Fruit fly (Drosophila melanogaster) whole organism, wandering third instar larva: Measurements from ENCODE around the gene Krn.

Experiments used
- Abd-B ChIP-seq: fragments of >200 bp; optimal IDR thresholded peaks from 2 replicates; lab custom pipeline; 2017; ENCODE audit warnings: missing biosample characterization, missing genetic modification characterization
- CG32264 ChIP-seq: fragments of 200-800 bp; sonication (Bioruptor generic); optimal IDR thresholded peaks from 2 replicates; lab custom pipeline; 2016; ENCODE audit warnings: missing biosample characterization, missing genetic modification characterization
- CG9705 ChIP-seq: fragments of 200-800 bp; sonication (Bioruptor generic); optimal IDR thresholded peaks from 2 replicates; lab custom pipeline; 2018; ENCODE audit warnings: missing biosample characterization, mild to moderate bottlenecking, missing genetic modification characterization
- CrebA ChIP-seq: fragments of 200-800 bp; sonication (Bioruptor generic); optimal IDR thresholded peaks from 2 replicates; lab custom pipeline; 2016; ENCODE audit warnings: missing biosample characterization, mild to moderate bottlenecking, missing genetic modification characterization, borderline replicate concordance
- Dfd ChIP-seq: fragments of >200 bp; optimal IDR thresholded peaks from 2 replicates; lab custom pipeline; 2017; ENCODE audit warnings: missing biosample characterization, missing genetic modification characterization
- Dif ChIP-seq: fragments of 200-275, 200-300 bp; sonication (Bioruptor generic); optimal IDR thresholded peaks from 2 replicates; lab custom pipeline; 2018; ENCODE audit warnings: missing biosample characterization, missing genetic modification characterization; ENCODE audit not compliant: partially characterized antibody
- GATAd ChIP-seq: sonication (Bioruptor generic); optimal IDR thresholded peaks from 2 replicates; lab custom pipeline; 2016; ENCODE audit warnings: missing biosample characterization, missing genetic modification characterization
- HLH106 ChIP-seq: fragments of 200-800 bp; optimal IDR thresholded peaks from 3 replicates; lab custom pipeline; 2019; ENCODE audit warnings: missing biosample characterization, mild to moderate bottlenecking, missing genetic modification characterization, moderate library complexity
- Hnf4 ChIP-seq: fragments of 200-800 bp; sonication (Bioruptor generic); optimal IDR thresholded peaks from 2 replicates; lab custom pipeline; 2016; ENCODE audit warnings: missing biosample characterization, mild to moderate bottlenecking, missing genetic modification characterization
- Hr78 ChIP-seq: fragments of >200 bp; optimal IDR thresholded peaks from 2 replicates; lab custom pipeline; 2017; ENCODE audit warnings: missing biosample characterization, missing genetic modification characterization
- Hr83 ChIP-seq: fragments of 200-300 bp; sonication (Bioruptor generic); optimal IDR thresholded peaks from 2 replicates; lab custom pipeline; 2016; ENCODE audit warnings: missing biosample characterization, mild to moderate bottlenecking, missing genetic modification characterization, moderate library complexity; ENCODE audit not compliant: poor library complexity, severe bottlenecking
- Jra ChIP-seq: sonication (Bioruptor generic); optimal IDR thresholded peaks from 2 replicates; lab custom pipeline; 2016; ENCODE audit warnings: missing biosample characterization, missing genetic modification characterization
- Mio ChIP-seq: sonication (Bioruptor generic); optimal IDR thresholded peaks from 2 replicates; lab custom pipeline; 2016; ENCODE audit warnings: missing biosample characterization, missing genetic modification characterization
- Myc ChIP-seq: fragments of >200 bp; optimal IDR thresholded peaks from 2 replicates; lab custom pipeline; 2017
- N ChIP-seq: fragments of >200 bp; optimal IDR thresholded peaks from 2 replicates; lab custom pipeline; 2018; ENCODE audit warnings: missing biosample characterization, missing external identifiers, missing genetic modification characterization
- OdsH ChIP-seq: fragments of 200-800 bp; sonication (Bioruptor generic); optimal IDR thresholded peaks from 2 replicates; lab custom pipeline; 2016; ENCODE audit warnings: missing biosample characterization, mild to moderate bottlenecking, missing genetic modification characterization
- Rel ChIP-seq, 2 experiments: fragments of 200-800 bp; sonication (Bioruptor generic) in 1 of 2; optimal IDR thresholded peaks; 2 replicates in 1 of 2; 3 replicates in 1 of 2; lab custom pipeline; 2016 to 2019; ENCODE audit warnings: mild to moderate bottlenecking in 2 of 2, missing biosample characterization in 2 of 2, missing genetic modification characterization in 2 of 2, moderate library complexity in 1 of 2
- Sp1 ChIP-seq: fragments of 200-800 bp; sonication (Bioruptor generic); optimal IDR thresholded peaks from 3 replicates; lab custom pipeline; 2019; ENCODE audit warnings: missing biosample characterization, mild to moderate bottlenecking, missing genetic modification characterization, moderate library complexity
- Vsx2 ChIP-seq: fragments of 200-300, 225-300 bp; sonication (Bioruptor generic); optimal IDR thresholded peaks from 2 replicates; lab custom pipeline; 2018; ENCODE audit warnings: missing biosample characterization, missing genetic modification characterization; ENCODE audit not compliant: partially characterized antibody
- br ChIP-seq: fragments of 200-800 bp; sonication (Bioruptor generic); optimal IDR thresholded peaks from 2 replicates; lab custom pipeline; 2016; ENCODE audit warnings: missing biosample characterization, missing genetic modification characterization
- brk ChIP-seq: fragments of 200-800 bp; sonication (Bioruptor generic); optimal IDR thresholded peaks from 2 replicates; lab custom pipeline; 2016; ENCODE audit warnings: missing biosample characterization, mild to moderate bottlenecking, missing genetic modification characterization
- dl ChIP-seq, 2 experiments: fragments of 175-275, 200-275 bp in 1 of 2; fragments of 200-275 bp in 1 of 2; sonication (Bioruptor generic); optimal IDR thresholded peaks; lab custom pipeline; 2018; ENCODE audit warnings: mild to moderate bottlenecking in 2 of 2, missing biosample characterization in 2 of 2, missing genetic modification characterization in 2 of 2, moderate library complexity in 2 of 2; ENCODE audit not compliant: partially characterized antibody in 2 of 2, insufficient read depth in 1 of 2
- dmrt93B ChIP-seq: fragments of 200-800 bp; sonication (Bioruptor generic); optimal IDR thresholded peaks from 2 replicates; lab custom pipeline; 2018; ENCODE audit warnings: missing biosample characterization, mild to moderate bottlenecking, missing genetic modification characterization
- dsf ChIP-seq: sonication (Bioruptor generic); optimal IDR thresholded peaks from 2 replicates; lab custom pipeline; 2016; ENCODE audit warnings: missing biosample characterization, missing genetic modification characterization, borderline replicate concordance
- ey ChIP-seq: fragments of 200-800 bp; sonication (Bioruptor generic); optimal IDR thresholded peaks from 2 replicates; lab custom pipeline; 2016; ENCODE audit warnings: missing biosample characterization, missing genetic modification characterization
- foxo ChIP-seq, 2 experiments: fragments of 200-800 bp; sonication (Bioruptor generic); optimal IDR thresholded peaks; 2 replicates in 1 of 2; 3 replicates in 1 of 2; lab custom pipeline; 2016 to 2017; ENCODE audit warnings: missing biosample characterization in 2 of 2, missing genetic modification characterization in 2 of 2
- fru ChIP-seq: fragments of 200-800 bp; sonication (Bioruptor generic); optimal IDR thresholded peaks from 3 replicates; lab custom pipeline; 2016; ENCODE audit warnings: missing biosample characterization, mild to moderate bottlenecking, missing genetic modification characterization
- h ChIP-seq: fragments of 200-800 bp; sonication (Bioruptor generic); optimal IDR thresholded peaks from 3 replicates; lab custom pipeline; 2016; ENCODE audit warnings: missing biosample characterization, mild to moderate bottlenecking, missing genetic modification characterization
- jim ChIP-seq: fragments of 175-275, 200-325 bp; sonication (Bioruptor generic); optimal IDR thresholded peaks from 2 replicates; lab custom pipeline; 2016; ENCODE audit warnings: missing biosample characterization, mild to moderate bottlenecking, missing genetic modification characterization
- lola ChIP-seq: fragments of >200 bp; optimal IDR thresholded peaks from 2 replicates; lab custom pipeline; 2017; ENCODE audit warnings: missing biosample characterization, missing genetic modification characterization
- pan ChIP-seq: fragments of >200 bp; optimal IDR thresholded peaks from 2 replicates; lab custom pipeline; 2017
- psq ChIP-seq: fragments of 200-800 bp; sonication (Bioruptor generic); optimal IDR thresholded peaks from 3 replicates; lab custom pipeline; 2017; ENCODE audit warnings: missing biosample characterization, mild to moderate bottlenecking, missing genetic modification characterization, moderate library complexity
- rgr ChIP-seq: fragments of 200-800 bp; sonication (Bioruptor generic); optimal IDR thresholded peaks from 3 replicates; lab custom pipeline; 2016; ENCODE audit warnings: missing biosample characterization, mild to moderate bottlenecking, missing genetic modification characterization
- sage ChIP-seq: fragments of 200-800 bp; sonication (Bioruptor generic); optimal IDR thresholded peaks from 2 replicates; lab custom pipeline; 2016; ENCODE audit warnings: missing biosample characterization, mild to moderate bottlenecking, missing genetic modification characterization
- sv ChIP-seq: fragments of 200-800 bp; sonication (Bioruptor generic); optimal IDR thresholded peaks from 3 replicates; lab custom pipeline; 2016; ENCODE audit warnings: missing biosample characterization, missing genetic modification characterization
- tai ChIP-seq: sonication (Bioruptor generic); optimal IDR thresholded peaks from 2 replicates; lab custom pipeline; 2016; ENCODE audit warnings: missing biosample characterization, missing genetic modification characterization
- usp ChIP-seq: fragments of >200 bp; optimal IDR thresholded peaks from 2 replicates; lab custom pipeline; 2017; ENCODE audit warnings: missing biosample characterization, missing genetic modification characterization
- woc ChIP-seq: sonication (Bioruptor generic); optimal IDR thresholded peaks from 2 replicates; lab custom pipeline; 2016; ENCODE audit warnings: missing biosample characterization, mild to moderate bottlenecking, missing genetic modification characterization

Gene Krn

DNA sequence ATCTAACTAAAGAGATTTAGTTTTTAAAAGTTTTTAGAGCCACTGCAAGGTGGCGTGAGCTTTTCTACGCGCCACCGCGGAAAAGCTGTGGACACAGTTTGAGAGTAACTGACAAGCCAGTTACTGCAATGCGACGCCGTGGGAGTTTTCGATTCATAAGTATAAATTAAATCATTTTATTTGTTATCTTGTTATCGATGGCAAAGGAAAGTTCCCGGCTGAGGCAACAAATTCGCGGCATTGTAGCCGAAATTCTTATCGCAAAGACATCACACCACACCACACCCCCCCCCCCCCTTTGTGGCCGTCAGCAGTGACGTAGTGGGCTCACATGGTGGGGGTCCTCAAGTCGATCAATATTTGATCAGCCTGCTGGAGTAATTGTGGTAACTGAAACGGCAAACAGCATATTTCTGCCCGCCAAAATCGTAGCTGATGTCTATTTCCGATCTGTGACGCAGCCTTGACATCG is 1.8 kb upstream of the Krn start:
- TF ChIP-seq dsf (GFP tag; lab: Kevin White, UChicago): peak; percentile 5
- TF ChIP-seq sv (GFP tag; lab: Kevin White, UChicago): no peak
- peak; percentile 20 for TF ChIP-seq br (GFP tag; lab: Kevin White, UChicago)
- no peak for TF ChIP-seq CrebA (GFP tag; lab: Kevin White, UChicago)
- TF ChIP-seq jim (GFP tag; lab: Kevin White, UChicago): no peak
- no peak for TF ChIP-seq Vsx2
- no peak for TF ChIP-seq Hnf4 (GFP tag; lab: Kevin White, UChicago)
- TF ChIP-seq Rel (GFP tag; optimal IDR thresholded peaks at IDR 0.05; lab: Kevin White, UChicago): no peak
- TF ChIP-seq Rel (tag; optimal IDR thresholded peaks at IDR 0.05; lab: Kevin White, UChicago): peak; percentile 70
- no peak for TF ChIP-seq lola (GFP tag; lab: Kevin White, UChicago)
- TF ChIP-seq rgr (GFP tag; lab: Kevin White, UChicago): peak; percentile 71
- peak in 1 of 2 experiments; percentile 19 for TF ChIP-seq foxo (GFP tag; optimal IDR thresholded peaks at IDR 0.05; lab: Kevin White, UChicago)
- TF ChIP-seq Hr78 (GFP tag; lab: Kevin White, UChicago): no peak
- TF ChIP-seq fru: peak; percentile 62
- TF ChIP-seq ey (GFP tag; lab: Kevin White, UChicago): no peak
- no peak for TF ChIP-seq Abd-B
- TF ChIP-seq OdsH (GFP tag; lab: Kevin White, UChicago): peak; percentile 50
- no peak for TF ChIP-seq woc (GFP tag; lab: Kevin White, UChicago)
- no peak for TF ChIP-seq dl (GFP tag; optimal IDR thresholded peaks at IDR 0.05; lab: Kevin White, UChicago; ENCODE audit: insufficient read depth in 1 of 2, partially characterized antibody in 2 of 2)
- TF ChIP-seq Dif (GFP tag; lab: Kevin White, UChicago): no peak
- peak; percentile 59 for TF ChIP-seq h (GFP tag; lab: Kevin White, UChicago)
- TF ChIP-seq tai: no peak
- no peak for TF ChIP-seq CG9705 (GFP tag; lab: Kevin White, UChicago)
- peak; percentile 23 for TF ChIP-seq HLH106
- TF ChIP-seq Myc (lab: Kevin White, UChicago): peak; percentile 36
- TF ChIP-seq dmrt93B (GFP tag; lab: Kevin White, UChicago): no peak
- TF ChIP-seq Hr83 (GFP tag; lab: Kevin White, UChicago): peak; percentile 86
- TF ChIP-seq Sp1 (GFP tag; lab: Kevin White, UChicago): peak; percentile 58
- TF ChIP-seq sage (GFP tag; lab: Kevin White, UChicago): no peak
- no peak for TF ChIP-seq Jra
- TF ChIP-seq psq: peak; percentile 12
- TF ChIP-seq, all 38 proteins: peak for 13

DNA sequence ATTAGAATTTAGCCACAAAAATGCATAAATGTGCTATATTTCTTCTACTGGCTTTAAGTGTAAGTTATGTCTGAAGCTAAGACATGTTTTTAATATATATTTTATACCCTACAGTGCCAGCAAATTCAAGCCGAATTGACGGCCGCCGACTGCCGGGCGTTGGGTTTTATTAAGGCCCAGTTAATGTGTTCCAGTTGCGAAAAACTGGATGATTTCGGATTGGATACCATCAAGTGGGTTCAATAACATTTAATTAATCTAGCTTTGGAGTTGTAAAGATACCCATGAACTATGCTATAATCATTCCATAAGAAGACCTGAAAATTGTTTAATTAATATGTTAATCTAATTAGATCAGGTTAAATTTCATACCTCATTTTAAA is 579 bp upstream of the Krn start:
- no peak for TF ChIP-seq Dif (GFP tag; lab: Kevin White, UChicago)
- TF ChIP-seq dsf (GFP tag; lab: Kevin White, UChicago): no peak
- TF ChIP-seq HLH106: no peak
- no peak for TF ChIP-seq foxo (GFP tag; optimal IDR thresholded peaks at IDR 0.05; lab: Kevin White, UChicago)
- TF ChIP-seq CrebA (GFP tag; lab: Kevin White, UChicago): no peak
- TF ChIP-seq h (GFP tag; lab: Kevin White, UChicago): no peak

DNA sequence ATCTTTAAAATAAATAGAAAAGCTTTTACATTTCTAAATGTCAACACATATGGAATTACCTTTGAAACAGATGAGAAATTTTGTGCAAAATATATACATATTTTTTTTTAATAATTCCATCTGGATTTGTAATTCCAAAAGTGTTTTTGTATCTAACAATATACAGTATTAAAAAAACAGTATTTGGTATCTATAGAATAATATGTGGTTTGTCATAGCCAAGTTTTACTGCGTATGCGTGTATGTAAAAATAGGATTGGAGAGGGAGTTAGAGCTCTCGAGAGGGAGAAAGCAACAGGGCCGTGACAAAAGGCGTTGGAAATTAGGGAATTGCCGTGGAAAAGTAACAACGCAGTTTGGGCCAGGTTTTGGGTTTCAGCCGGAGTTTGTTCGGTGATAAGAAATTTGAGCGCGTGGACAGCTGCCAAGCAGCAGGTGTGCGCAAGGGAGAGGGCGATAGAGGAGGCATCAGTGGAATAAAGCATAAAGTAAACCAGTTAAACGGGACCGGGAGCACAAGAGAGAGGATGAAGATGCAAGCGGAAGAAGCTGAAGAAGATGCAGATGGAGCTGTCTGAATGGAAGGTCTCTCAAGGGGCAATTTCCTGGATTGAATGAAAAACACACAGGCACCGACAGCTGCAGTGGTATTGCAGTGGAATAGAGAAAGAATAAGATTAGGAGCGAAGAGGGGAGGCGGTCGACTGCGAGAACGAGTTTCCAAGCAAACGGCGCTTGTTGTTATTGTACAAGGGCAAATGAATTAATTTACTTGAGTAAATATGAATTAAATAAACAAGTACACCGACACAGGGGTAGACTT is 991 bp downstream of the Krn start:
- peak; percentile 76 for TF ChIP-seq Jra
- no peak for TF ChIP-seq Dfd (GFP tag; lab: Kevin White, UChicago)
- no peak for TF ChIP-seq Hr78 (GFP tag; lab: Kevin White, UChicago)
- no peak for TF ChIP-seq dsf (GFP tag; lab: Kevin White, UChicago)
- TF ChIP-seq foxo (GFP tag; optimal IDR thresholded peaks at IDR 0.05; lab: Kevin White, UChicago): peak in 1 of 2 experiments; percentile 85
- peak; percentile 87 for TF ChIP-seq jim (GFP tag; lab: Kevin White, UChicago)
- TF ChIP-seq Dif (GFP tag; lab: Kevin White, UChicago): peak; percentile 77
- TF ChIP-seq lola (GFP tag; lab: Kevin White, UChicago): no peak
- TF ChIP-seq dmrt93B (GFP tag; lab: Kevin White, UChicago): peak; percentile 65
- TF ChIP-seq sv (GFP tag; lab: Kevin White, UChicago): no peak
- TF ChIP-seq sage (GFP tag; lab: Kevin White, UChicago): peak; percentile 49
- TF ChIP-seq OdsH (GFP tag; lab: Kevin White, UChicago): peak; percentile 37
- no peak for TF ChIP-seq Myc (lab: Kevin White, UChicago)
- TF ChIP-seq CG9705 (GFP tag; lab: Kevin White, UChicago): peak; percentile 63
- peak; percentile 87 for TF ChIP-seq Hnf4 (GFP tag; lab: Kevin White, UChicago)
- TF ChIP-seq Rel (GFP tag; optimal IDR thresholded peaks at IDR 0.05; lab: Kevin White, UChicago): no peak
- no peak for TF ChIP-seq Rel (tag; optimal IDR thresholded peaks at IDR 0.05; lab: Kevin White, UChicago)
- TF ChIP-seq GATAd (GFP tag; lab: Kevin White, UChicago): no peak
- TF ChIP-seq usp (GFP tag; lab: Kevin White, UChicago): no peak
- TF ChIP-seq Hr83 (GFP tag; lab: Kevin White, UChicago): peak; percentile 100
- peak; percentile 73 for TF ChIP-seq CG32264 (GFP tag; lab: Kevin White, UChicago)
- peak; percentile 72 for TF ChIP-seq br (GFP tag; lab: Kevin White, UChicago)
- TF ChIP-seq brk (GFP tag; lab: Kevin White, UChicago): peak; percentile 59
- TF ChIP-seq h (GFP tag; lab: Kevin White, UChicago): peak; percentile 94
- peak; percentile 92 for TF ChIP-seq Vsx2
- peak; percentile 62 for TF ChIP-seq rgr (GFP tag; lab: Kevin White, UChicago)
- TF ChIP-seq ey (GFP tag; lab: Kevin White, UChicago): no peak
- no peak for TF ChIP-seq Sp1 (GFP tag; lab: Kevin White, UChicago)
- TF ChIP-seq fru: peak; percentile 85
- peak; percentile 54 for TF ChIP-seq psq
- TF ChIP-seq CrebA (GFP tag; lab: Kevin White, UChicago): peak; percentile 85
- TF ChIP-seq N (GFP tag; lab: Kevin White, UChicago): no peak
- no peak for TF ChIP-seq pan (lab: Kevin White, UChicago)
- TF ChIP-seq Mio (GFP tag; lab: Kevin White, UChicago): no peak
